Worm (Caenorhabditis elegans) whole organism, L4 larva: Measurements from ENCODE around the gene Y116A8C.38.

Experiments used
- F44E2.7 ChIP-seq: fragments of 200-800 bp; sonication (Bioruptor generic); IDR thresholded peaks from 2 replicates; pipeline ENCODE4 v2.1.2; 2022; ENCODE audit warnings: missing genetic modification characterization, missing compliant biosample characterization
- F49E8.2 ChIP-seq: sonication (generic microtip); optimal IDR thresholded peaks from 2 replicates; lab custom pipeline; 2016; ENCODE audit warnings: missing compliant biosample characterization, mild to moderate bottlenecking, missing genetic modification characterization, borderline replicate concordance
- ZK546.5 ChIP-seq, 2 experiments: sonication (generic microtip); optimal IDR thresholded peaks; 2 replicates each; lab custom pipeline; 2017; ENCODE audit warnings: missing biosample characterization in 2 of 2, missing genetic modification characterization in 2 of 2
- aha-1 ChIP-seq: fragments of 150-350 bp; peaks from one replicate; lab custom pipeline; 2014; ENCODE audit warnings: missing biosample characterization, missing genetic modification characterization
- aly-2 ChIP-seq: sonication (generic microtip); optimal IDR thresholded peaks from 2 replicates; lab custom pipeline; 2018; ENCODE audit warnings: missing biosample characterization, missing genetic modification characterization
- ama-1 ChIP-seq: fragments of 150-350 bp; optimal IDR thresholded peaks from 2 replicates; lab custom pipeline; 2014; ENCODE audit warnings: inconsistent platforms, mixed read lengths
- attf-4 ChIP-seq: sonication (generic microtip); optimal IDR thresholded peaks from 3 replicates; lab custom pipeline; 2017; ENCODE audit warnings: missing biosample characterization, missing genetic modification characterization
- ceh-82 ChIP-seq: sonication (generic microtip); optimal IDR thresholded peaks from 2 replicates; lab custom pipeline; 2017; ENCODE audit warnings: missing biosample characterization, missing genetic modification characterization
- cey-2 ChIP-seq: sonication (generic microtip); optimal IDR thresholded peaks from 3 replicates; lab custom pipeline; 2017; ENCODE audit warnings: missing genetic modification characterization, mild to moderate bottlenecking, missing compliant biosample characterization, antibody characterized with exemption, borderline replicate concordance; ENCODE audit not compliant: insufficient read depth
- daf-16 ChIP-seq, 3 experiments: sonication (generic microtip); optimal IDR thresholded peaks; 2 replicates each; lab custom pipeline; 2016 to 2017; ENCODE audit warnings: missing genetic modification characterization in 3 of 3, missing genetic modification reagents in 3 of 3, mild to moderate bottlenecking in 2 of 3, missing compliant biosample characterization in 2 of 3, missing biosample characterization in 1 of 3, moderate library complexity in 1 of 3
- daf-19 ChIP-seq: fragments of 200-800 bp; sonication (Bioruptor generic); conservative IDR thresholded peaks from 2 replicates; pipeline ENCODE4 v1.3.6; 2022; ENCODE audit warnings: missing genetic modification characterization, missing compliant biosample characterization
- daf-8 ChIP-seq: fragments of 200-800 bp; sonication (Bioruptor generic); IDR thresholded peaks from 2 replicates; pipeline ENCODE4 v1.3.6; 2022; ENCODE audit warnings: missing genetic modification characterization, missing compliant biosample characterization
- dmd-9 ChIP-seq: fragments of 200-800 bp; sonication (Bioruptor generic); IDR thresholded peaks from 2 replicates; pipeline ENCODE4 v1.3.6; 2022; ENCODE audit warnings: missing genetic modification reagents, missing genetic modification characterization, missing compliant biosample characterization
- dpl-1 ChIP-seq: fragments of 150-350 bp; optimal IDR thresholded peaks from 2 replicates; lab custom pipeline; 2014; ENCODE audit warnings: missing biosample characterization, missing genetic modification reagents, missing genetic modification characterization
- egl-43 ChIP-seq: fragments of 200-800 bp; sonication (Bioruptor generic); IDR thresholded peaks from 2 replicates; pipeline ENCODE4 v1.3.6; 2022; ENCODE audit warnings: missing genetic modification reagents, missing genetic modification characterization, missing compliant biosample characterization
- fkh-10 ChIP-seq: fragments of 150-350 bp; optimal IDR thresholded peaks from 2 replicates; lab custom pipeline; 2014; ENCODE audit warnings: missing biosample characterization, missing genetic modification reagents, missing genetic modification characterization
- hlh-11 ChIP-seq: fragments of 200-800 bp; sonication (Bioruptor generic); optimal IDR thresholded peaks from 2 replicates; lab custom pipeline; 2018; ENCODE audit warnings: mild to moderate bottlenecking, missing genetic modification characterization, missing compliant biosample characterization
- hlh-30 ChIP-seq: sonication (generic microtip); optimal IDR thresholded peaks from 2 replicates; lab custom pipeline; 2017; ENCODE audit warnings: antibody characterized with exemption, mild to moderate bottlenecking, missing genetic modification characterization, missing compliant biosample characterization; ENCODE audit not compliant: insufficient read depth
- hmg-1.1 ChIP-seq: fragments of 200-800 bp; sonication (Bioruptor generic); IDR thresholded peaks from 2 replicates; pipeline ENCODE4 v1.3.6; 2022; ENCODE audit warnings: missing genetic modification reagents, missing genetic modification characterization, missing compliant biosample characterization
- lin-39 ChIP-seq: fragments of 150-350 bp; optimal IDR thresholded peaks from 2 replicates; lab custom pipeline; 2014; ENCODE audit warnings: missing biosample characterization, missing genetic modification reagents, missing genetic modification characterization
- lir-3 ChIP-seq: sonication (generic microtip); optimal IDR thresholded peaks from 2 replicates; lab custom pipeline; 2016; ENCODE audit warnings: mild to moderate bottlenecking, missing genetic modification characterization, missing compliant biosample characterization
- mep-1 ChIP-seq: fragments of 150-350 bp; sonication (generic microtip); optimal IDR thresholded peaks from 3 replicates; lab custom pipeline; 2014; ENCODE audit warnings: missing biosample characterization, missing genetic modification characterization
- mes-2 ChIP-seq: sonication (generic microtip); optimal IDR thresholded peaks from 2 replicates; lab custom pipeline; 2016; ENCODE audit warnings: missing genotype, mild to moderate bottlenecking, missing genetic modification characterization, missing compliant biosample characterization; ENCODE audit not compliant: poor library complexity, severe bottlenecking
- nhr-6 ChIP-seq: fragments of 150-350 bp; optimal IDR thresholded peaks from 2 replicates; lab custom pipeline; 2014; ENCODE audit warnings: missing biosample characterization, missing genetic modification characterization
- nhr-77 ChIP-seq: fragments of 150-350 bp; optimal IDR thresholded peaks from 2 replicates; lab custom pipeline; 2014; ENCODE audit warnings: missing biosample characterization, missing genetic modification characterization
- php-3 ChIP-seq: fragments of 200-800 bp; sonication (Bioruptor generic); IDR thresholded peaks from 2 replicates; pipeline ENCODE4 v1.3.6; 2022; ENCODE audit warnings: missing genetic modification reagents, missing genetic modification characterization, missing compliant biosample characterization
- pqm-1 ChIP-seq: sonication (generic microtip); optimal IDR thresholded peaks from 2 replicates; lab custom pipeline; 2017; ENCODE audit warnings: missing biosample characterization, missing genetic modification characterization
- sdz-12 ChIP-seq: fragments of 200-800 bp; sonication (Bioruptor generic); optimal IDR thresholded peaks from 2 replicates; lab custom pipeline; 2018; ENCODE audit warnings: mild to moderate bottlenecking, missing genetic modification characterization, missing compliant biosample characterization
- set-16 ChIP-seq: fragments of 200-800 bp; sonication (Bioruptor generic); IDR thresholded peaks from 2 replicates; pipeline ENCODE4 v1.3.6; 2022; ENCODE audit warnings: missing genetic modification reagents, missing genetic modification characterization, missing compliant biosample characterization
- spr-3 ChIP-seq: fragments of 200-800 bp; sonication (Bioruptor generic); optimal IDR thresholded peaks from 2 replicates; lab custom pipeline; 2018; ENCODE audit warnings: mild to moderate bottlenecking, missing genetic modification characterization, missing compliant biosample characterization
- unc-130 ChIP-seq: sonication (generic microtip); optimal IDR thresholded peaks from 2 replicates; lab custom pipeline; 2016; ENCODE audit warnings: missing genetic modification reagents, missing genetic modification characterization, missing compliant biosample characterization
- unc-39 ChIP-seq: sonication (generic microtip); optimal IDR thresholded peaks from 2 replicates; lab custom pipeline; 2017; ENCODE audit warnings: missing biosample characterization, missing genetic modification characterization
- unc-62 ChIP-seq, 3 experiments: fragments of 150-350 bp in 1 of 3; sonication (generic microtip); optimal IDR thresholded peaks in 2 of 3; peaks in 1 of 3; 1 replicate in 1 of 3; 2 replicates in 2 of 3; lab custom pipeline; 2014 to 2017; ENCODE audit warnings: missing biosample characterization in 3 of 3, missing genetic modification characterization in 3 of 3, missing genetic modification reagents in 3 of 3, missing genotype in 1 of 3
- zip-2 ChIP-seq: fragments of 150-350 bp; optimal IDR thresholded peaks from 2 replicates; lab custom pipeline; 2014; ENCODE audit warnings: missing biosample characterization, missing genetic modification characterization
- ztf-7 ChIP-seq: fragments of 150-350 bp; optimal IDR thresholded peaks from 2 replicates; lab custom pipeline; 2014; ENCODE audit warnings: missing biosample characterization, missing genetic modification characterization

Gene Y116A8C.38

ce11 chrIV:17103116-17103515, 28.2 kb upstream of the Y116A8C.38 start:
- TF ChIP-seq aha-1 (tag; lab: Kevin White, UChicago): peak; percentile 77
- TF ChIP-seq hmg-1.1 (GFP tag; lab: Robert Waterston, UW): no peak
- TF ChIP-seq unc-62 (GFP tag; optimal IDR thresholded peaks at IDR 0.05 in 1 of 2; lab: Kevin White, UChicago): peak in 1 of 2 experiments; percentile 50
- no peak for TF ChIP-seq unc-62 (tag; optimal IDR thresholded peaks at IDR 0.05; lab: Kevin White, UChicago)
- no peak for TF ChIP-seq daf-16 (GFP tag; optimal IDR thresholded peaks at IDR 0.05; lab: Kevin White, UChicago)
- TF ChIP-seq daf-16 (tag; optimal IDR thresholded peaks at IDR 0.05; lab: Kevin White, UChicago): no peak
- TF ChIP-seq, all 104 proteins: peak for 2

- TF ChIP-seq lir-3 (tag; lab: Kevin White, UChicago) (no peak), hlh-30 (no peak), attf-4 (no peak), aly-2 (tag; lab: Kevin White, UChicago) (no peak), cey-2 (tag; lab: Kevin White, UChicago) (no peak), zip-2 (tag; lab: Kevin White, UChicago) (no peak), dmd-9 (GFP tag; lab: Robert Waterston, UW) (no peak), fkh-10 (GFP tag; lab: Kevin White, UChicago) (no peak), ZK546.5 (tag; optimal IDR thresholded peaks at IDR 0.05; lab: Kevin White, UChicago) (no peak), unc-39 (tag; lab: Kevin White, UChicago) (no peak), nhr-77 (no peak), mes-2 (tag; lab: Kevin White, UChicago) (no peak), ama-1 (lab: Kevin White, UChicago) (no peak), ztf-7 (no peak), daf-8 (no peak), php-3 (GFP tag; lab: Robert Waterston, UW) (no peak), F44E2.7 (GFP tag; lab: Robert Waterston, UW) (no peak), mep-1 (tag; lab: Kevin White, UChicago) (no peak), daf-19 (no peak)
- TF ChIP-seq, all 104 proteins: peak for 0
These were observed 27.7 kb upstream of the Y116A8C.38 start, which contains the start of gene Y116A8C.30 for ce11 chrIV:17103615-17104014. Gene Y116A8C.30 (minus strand): TSS chrIV:17103715.

- no peak for TF ChIP-seq spr-3 (GFP tag; lab: Kevin White, UChicago)
- 0 out of 2 replicates have a peak, but pooled peaks have one; percentile 26 for TF ChIP-seq egl-43 (GFP tag; lab: Robert Waterston, UW)
- TF ChIP-seq set-16 (GFP tag; lab: Robert Waterston, UW): peak; percentile 78
- no peak for TF ChIP-seq sdz-12 (GFP tag; lab: Kevin White, UChicago)
- no peak for TF ChIP-seq unc-130 (GFP tag; lab: Kevin White, UChicago)
- peak; percentile 5 for TF ChIP-seq dpl-1 (GFP tag; lab: Kevin White, UChicago)
- TF ChIP-seq F49E8.2: no peak
These were observed 27.0 kb upstream of the Y116A8C.38 start for ce11 chrIV:17104157-17104872.

ce11 chrIV:17105578-17105977, 25.8 kb upstream of the Y116A8C.38 start:
- no peak for TF ChIP-seq zip-2 (tag; lab: Kevin White, UChicago)
- TF ChIP-seq ceh-82 (tag; lab: Kevin White, UChicago): no peak
- peak; percentile 88 for TF ChIP-seq set-16 (GFP tag; lab: Robert Waterston, UW)
- peak; percentile 35 for TF ChIP-seq aha-1 (tag; lab: Kevin White, UChicago)
- no peak for TF ChIP-seq nhr-6 (tag; lab: Kevin White, UChicago)
- TF ChIP-seq lin-39 (tag; lab: Kevin White, UChicago): no peak
- TF ChIP-seq pqm-1 (tag; lab: Kevin White, UChicago): no peak
- no peak for TF ChIP-seq hlh-11 (tag; lab: Kevin White, UChicago)
